Fruit fly (Drosophila melanogaster) whole organism, adult: ENCODE measurements around the gene CG46059.
A peak's percentile ranks its signal among the peaks of the same experiment; 100 is the strongest.

Experiments used
- CG5204 ChIP-seq: fragments of 200-800 bp; sonication (Bioruptor generic); optimal IDR thresholded peaks from 2 replicates; lab custom pipeline; 2016; ENCODE audit warnings: missing biosample characterization, missing genetic modification characterization
- CG7045 ChIP-seq: fragments of 200-800 bp; sonication (Bioruptor generic); optimal IDR thresholded peaks from 2 replicates; lab custom pipeline; 2017; ENCODE audit warnings: missing biosample characterization, mild to moderate bottlenecking, missing genetic modification characterization
- CG7101 ChIP-seq: fragments of 200-800 bp; sonication (Bioruptor generic); optimal IDR thresholded peaks from 2 replicates; lab custom pipeline; 2018; ENCODE audit warnings: missing biosample characterization, mild to moderate bottlenecking, missing genetic modification characterization, moderate library complexity
- Mnt ChIP-seq: fragments of 200-800 bp; sonication (Bioruptor generic); optimal IDR thresholded peaks from 2 replicates; lab custom pipeline; 2016; ENCODE audit warnings: missing biosample characterization, mild to moderate bottlenecking, missing genetic modification characterization
- cic ChIP-seq: fragments of 200-800 bp; sonication (Bioruptor generic); optimal IDR thresholded peaks from 2 replicates; lab custom pipeline; 2017; ENCODE audit warnings: missing biosample characterization, mild to moderate bottlenecking, missing genetic modification characterization, moderate library complexity
- cnc ChIP-seq, 2 experiments: fragments of >200 bp; optimal IDR thresholded peaks; 2 replicates each; lab custom pipeline; 2017
- kay ChIP-seq: fragments of 200-800 bp; sonication (Bioruptor generic); peaks from one replicate; lab custom pipeline; 2016; ENCODE audit warnings: missing biosample characterization, missing genetic modification characterization, borderline replicate concordance
- ovo ChIP-seq: fragments of 200-800 bp; sonication (Bioruptor generic); optimal IDR thresholded peaks from 2 replicates; lab custom pipeline; 2016; ENCODE audit warnings: missing biosample characterization, missing genetic modification characterization
- tj ChIP-seq: fragments of 200-800 bp; sonication (Bioruptor generic); optimal IDR thresholded peaks from 3 replicates; lab custom pipeline; 2017; ENCODE audit warnings: missing biosample characterization, mild to moderate bottlenecking, missing genetic modification characterization, moderate library complexity

- TF ChIP-seq tj (peak; percentile 92), kay (GFP tag; lab: Kevin White, UChicago) (no peak), Mnt (GFP tag; lab: Kevin White, UChicago) (peak; percentile 50), cic (no peak), CG7045 (GFP tag; lab: Kevin White, UChicago) (no peak), ovo (peak; percentile 80), cnc (optimal IDR thresholded peaks at IDR 0.05; lab: Kevin White, UChicago) (no peak), CG7101 (tag; lab: Kevin White, UChicago) (no peak), CG5204 (GFP tag; lab: Kevin White, UChicago) (no peak)
Observed at dm6 chr2L:19134814-19135523, 48.6 kb downstream of the CG46059 start, which contains the start of gene Polr1D.
